Fruit fly (Drosophila melanogaster) whole organism, embryonic: ENCODE measurements around the gene GlnRS.

Experiments
- B-H2 ChIP-seq: fragments of 200-800 bp; sonication (Bioruptor generic); optimal IDR thresholded peaks from 2 replicates; lab custom pipeline; 2018; ENCODE audit warnings: missing biosample characterization, mild to moderate bottlenecking, missing genetic modification characterization
- Bdp1 ChIP-seq: fragments of 200-800 bp; sonication (Bioruptor generic); optimal IDR thresholded peaks from 3 replicates; lab custom pipeline; 2016; ENCODE audit warnings: missing biosample characterization, missing genetic modification characterization
- CG10209 ChIP-seq: fragments of 200-800 bp; sonication (Bioruptor generic); optimal IDR thresholded peaks from 3 replicates; lab custom pipeline; 2017; ENCODE audit warnings: missing biosample characterization, mild to moderate bottlenecking, missing genetic modification characterization, missing genetic modification reagents
- CG10366 ChIP-seq: fragments of 200-800 bp; sonication (Bioruptor generic); IDR thresholded peaks from 2 replicates; pipeline ENCODE4 v1.3.6; 2022; ENCODE audit warnings: missing biosample characterization, missing genetic modification characterization
- CG11085 ChIP-seq: fragments of 200-800 bp; sonication (Bioruptor generic); IDR thresholded peaks from 2 replicates; pipeline ENCODE4 v1.3.6; 2022; ENCODE audit warnings: missing biosample characterization, missing genetic modification characterization
- CG11247 ChIP-seq: fragments of 200-800 bp; sonication (Bioruptor generic); IDR thresholded peaks from 2 replicates; pipeline ENCODE4 v1.3.6; 2022; ENCODE audit warnings: missing biosample characterization, missing genetic modification characterization
- CG12659 ChIP-seq: fragments of 200-800 bp; sonication (Bioruptor generic); optimal IDR thresholded peaks from 3 replicates; lab custom pipeline; 2017; ENCODE audit warnings: mild to moderate bottlenecking, missing biosample characterization, missing genetic modification reagents, missing genetic modification characterization
- CG13894 ChIP-seq: fragments of 200-800 bp; sonication (Bioruptor generic); optimal IDR thresholded peaks from 3 replicates; lab custom pipeline; 2018; ENCODE audit warnings: missing biosample characterization, mild to moderate bottlenecking, missing genetic modification characterization, moderate library complexity
- CG1602 ChIP-seq: fragments of 200-800 bp; sonication (Bioruptor generic); optimal IDR thresholded peaks from 3 replicates; lab custom pipeline; 2016; ENCODE audit warnings: missing biosample characterization, missing genetic modification characterization
- CG16815 ChIP-seq: fragments of 200-800 bp; sonication (Bioruptor generic); optimal IDR thresholded peaks from 3 replicates; lab custom pipeline; 2017; ENCODE audit warnings: missing biosample characterization, mild to moderate bottlenecking, missing genetic modification characterization
- CG2712 ChIP-seq: fragments of 200-800 bp; optimal IDR thresholded peaks from 3 replicates; lab custom pipeline; 2019; ENCODE audit warnings: missing biosample characterization, mild to moderate bottlenecking, missing genetic modification characterization, moderate library complexity
- CG31441 ChIP-seq: fragments of 200-800 bp; sonication (Bioruptor generic); IDR thresholded peaks from 2 replicates; pipeline ENCODE4 v1.3.6; 2022; ENCODE audit warnings: missing biosample characterization, missing genetic modification characterization
- CG3995 ChIP-seq: fragments of 200-800 bp; sonication (Bioruptor generic); optimal IDR thresholded peaks from 3 replicates; lab custom pipeline; 2016; ENCODE audit warnings: missing biosample characterization, missing genetic modification characterization
- CG7786 ChIP-seq: fragments of 200-800 bp; sonication (Bioruptor generic); optimal IDR thresholded peaks from 2 replicates; lab custom pipeline; 2016; ENCODE audit warnings: missing biosample characterization, missing genetic modification characterization
- CG7839 ChIP-seq: fragments of 200-800 bp; sonication (Bioruptor generic); optimal IDR thresholded peaks from 3 replicates; lab custom pipeline; 2018; ENCODE audit warnings: missing biosample characterization, mild to moderate bottlenecking, missing genetic modification characterization, moderate library complexity
- CG8359 ChIP-seq: fragments of 200-800 bp; sonication (Bioruptor generic); optimal IDR thresholded peaks from 2 replicates; lab custom pipeline; 2017; ENCODE audit warnings: missing biosample characterization, mild to moderate bottlenecking, missing genetic modification characterization, borderline replicate concordance
- CG8388 ChIP-seq: fragments of 200-800 bp; sonication (Bioruptor generic); optimal IDR thresholded peaks from 2 replicates; lab custom pipeline; 2019; ENCODE audit warnings: missing biosample characterization, mild to moderate bottlenecking, missing genetic modification characterization, moderate library complexity
- CG9876 ChIP-seq: fragments of 200-800 bp; sonication (Bioruptor generic); optimal IDR thresholded peaks from 2 replicates; lab custom pipeline; 2016; ENCODE audit warnings: missing biosample characterization, missing genetic modification characterization
- D19B ChIP-seq: fragments of 200-800 bp; sonication (Bioruptor generic); optimal IDR thresholded peaks from 2 replicates; lab custom pipeline; 2017; ENCODE audit warnings: missing biosample characterization, mild to moderate bottlenecking, missing genetic modification characterization
- E2f1 ChIP-seq: fragments of 200-800 bp; sonication (Bioruptor generic); IDR thresholded peaks from 2 replicates; pipeline ENCODE4 v1.3.6; 2022; ENCODE audit warnings: missing biosample characterization, missing genetic modification characterization
- HLHmδ ChIP-seq: fragments of 200-800 bp; sonication (Bioruptor generic); optimal IDR thresholded peaks from 2 replicates; lab custom pipeline; 2018; ENCODE audit warnings: missing biosample characterization, mild to moderate bottlenecking, missing genetic modification characterization, moderate library complexity
- HmgZ ChIP-seq: fragments of 200-800 bp; sonication (Bioruptor generic); optimal IDR thresholded peaks from 2 replicates; lab custom pipeline; 2018; ENCODE audit warnings: missing biosample characterization, mild to moderate bottlenecking, missing genetic modification characterization
- NC2β ChIP-seq: fragments of 200-800 bp; sonication (Bioruptor generic); optimal IDR thresholded peaks from 2 replicates; lab custom pipeline; 2016; ENCODE audit warnings: missing biosample characterization, missing genetic modification characterization
- Nf-YA ChIP-seq: fragments of 200-800 bp; sonication (Bioruptor generic); IDR thresholded peaks from 2 replicates; pipeline ENCODE4 v1.3.6; 2022; ENCODE audit warnings: missing biosample characterization, missing genetic modification characterization
- Oaz ChIP-seq: fragments of 200-800 bp; sonication (Bioruptor generic); IDR thresholded peaks from 2 replicates; pipeline ENCODE4 v1.3.6; 2022; ENCODE audit warnings: missing biosample characterization, missing genetic modification characterization
- Scr ChIP-seq: fragments of 200-800 bp; sonication (Bioruptor generic); IDR thresholded peaks from 2 replicates; pipeline ENCODE4 v1.3.6; 2022; ENCODE audit warnings: missing biosample characterization, missing genetic modification characterization; ENCODE audit not compliant: partially characterized antibody
- Sry-δ ChIP-seq: fragments of 200-800 bp; sonication (Bioruptor generic); optimal IDR thresholded peaks from 2 replicates; lab custom pipeline; 2016; ENCODE audit warnings: missing biosample characterization, missing genetic modification characterization
- Usf ChIP-seq: fragments of 200-800 bp; sonication (Bioruptor generic); optimal IDR thresholded peaks from 2 replicates; lab custom pipeline; 2017; ENCODE audit warnings: missing genotype, missing biosample characterization, missing genetic modification characterization
- YL-1 ChIP-seq: fragments of 200-800 bp; sonication (Bioruptor generic); optimal IDR thresholded peaks from 3 replicates; lab custom pipeline; 2017; ENCODE audit warnings: missing biosample characterization, mild to moderate bottlenecking, missing genetic modification characterization
- abd-A ChIP-seq: fragments of 200-800 bp; sonication (Bioruptor generic); optimal IDR thresholded peaks from 3 replicates; lab custom pipeline; 2019; ENCODE audit warnings: missing biosample characterization, mild to moderate bottlenecking, missing genetic modification characterization, moderate library complexity
- amos ChIP-seq: fragments of 200-800 bp; sonication (Bioruptor generic); IDR thresholded peaks from 2 replicates; pipeline ENCODE4 v1.3.6; 2022; ENCODE audit warnings: missing biosample characterization, missing genetic modification characterization; ENCODE audit not compliant: partially characterized antibody
- cas ChIP-seq: fragments of 200-800 bp; sonication (Bioruptor generic); IDR thresholded peaks from 2 replicates; pipeline ENCODE4 v1.3.6; 2022; ENCODE audit warnings: missing biosample characterization, missing genetic modification characterization
- cwo ChIP-seq: fragments of 200-800 bp; sonication (Bioruptor generic); optimal IDR thresholded peaks from 3 replicates; lab custom pipeline; 2017; ENCODE audit warnings: missing biosample characterization, missing genetic modification characterization, mild to moderate bottlenecking, moderate library complexity, missing genetic modification reagents
- da ChIP-seq: fragments of 200-800 bp; sonication (Bioruptor generic); optimal IDR thresholded peaks from 2 replicates; lab custom pipeline; 2016; ENCODE audit warnings: missing biosample characterization, missing genetic modification characterization
- dan ChIP-seq: fragments of 200-800 bp; sonication (Bioruptor generic); IDR thresholded peaks from 2 replicates; pipeline ENCODE4 v1.3.6; 2022; ENCODE audit warnings: missing biosample characterization, missing genetic modification characterization
- emc ChIP-seq: fragments of 200-800 bp; sonication (Bioruptor generic); optimal IDR thresholded peaks from 2 replicates; lab custom pipeline; 2016; ENCODE audit warnings: missing biosample characterization, missing genetic modification characterization
- exex ChIP-seq: fragments of 200-800 bp; sonication (Bioruptor generic); optimal IDR thresholded peaks from 4 replicates; lab custom pipeline; 2018; ENCODE audit warnings: missing biosample characterization, mild to moderate bottlenecking, missing genetic modification characterization, moderate library complexity
- h ChIP-seq: fragments of >200 bp; optimal IDR thresholded peaks from 2 replicates; lab custom pipeline; 2017
- hth ChIP-seq: fragments of >200 bp; optimal IDR thresholded peaks from 2 replicates; lab custom pipeline; 2017; ENCODE audit warnings: inconsistent platforms
- kah ChIP-seq: fragments of 200-800 bp; sonication (Bioruptor generic); optimal IDR thresholded peaks from 2 replicates; lab custom pipeline; 2018; ENCODE audit warnings: missing biosample characterization, mild to moderate bottlenecking, missing genetic modification characterization
- nau ChIP-seq: fragments of 200-800 bp; sonication (Bioruptor generic); optimal IDR thresholded peaks from 3 replicates; lab custom pipeline; 2017; ENCODE audit warnings: missing biosample characterization, mild to moderate bottlenecking, missing genetic modification characterization, missing genetic modification reagents
- org-1 ChIP-seq: fragments of 200-800 bp; sonication (Bioruptor generic); optimal IDR thresholded peaks from 2 replicates; lab custom pipeline; 2017; ENCODE audit warnings: missing biosample characterization, missing genetic modification characterization
- pb ChIP-seq: fragments of 200-800 bp; sonication (Bioruptor generic); optimal IDR thresholded peaks from 3 replicates; lab custom pipeline; 2016; ENCODE audit warnings: missing biosample characterization, missing genetic modification characterization
- peb ChIP-seq: fragments of 200-800 bp; sonication (Bioruptor generic); IDR thresholded peaks from 2 replicates; pipeline ENCODE4 v1.3.6; 2022; ENCODE audit warnings: missing biosample characterization, missing genetic modification characterization
- pfk ChIP-seq: fragments of 200-800 bp; sonication (Bioruptor generic); optimal IDR thresholded peaks from 2 replicates; lab custom pipeline; 2018; ENCODE audit warnings: missing biosample characterization, mild to moderate bottlenecking, missing genetic modification characterization, moderate library complexity
- pita ChIP-seq: fragments of 200-800 bp; sonication (Bioruptor generic); optimal IDR thresholded peaks from 2 replicates; lab custom pipeline; 2017; ENCODE audit warnings: missing biosample characterization, mild to moderate bottlenecking, missing genetic modification characterization
- psq ChIP-seq: fragments of 200-800 bp; sonication (Bioruptor generic); optimal IDR thresholded peaks from 2 replicates; lab custom pipeline; 2017; ENCODE audit warnings: missing biosample characterization, missing genetic modification characterization
- sd ChIP-seq: fragments of 200-800 bp; sonication (Bioruptor generic); optimal IDR thresholded peaks from 3 replicates; lab custom pipeline; 2018; ENCODE audit warnings: missing biosample characterization, mild to moderate bottlenecking, missing genetic modification characterization, moderate library complexity
- slbo ChIP-seq: fragments of 200-800 bp; sonication (Bioruptor generic); IDR thresholded peaks from 2 replicates; pipeline ENCODE4 v1.3.6; 2022; ENCODE audit warnings: missing biosample characterization, missing genetic modification characterization
- sqz ChIP-seq: fragments of 200-800 bp; sonication (Bioruptor generic); optimal IDR thresholded peaks from 3 replicates; lab custom pipeline; 2018; ENCODE audit warnings: missing biosample characterization, mild to moderate bottlenecking, missing genetic modification characterization
- zen2 ChIP-seq: fragments of 200-800 bp; sonication (Bioruptor generic); IDR thresholded peaks from 3 replicates; pipeline ENCODE4 v1.3.6; 2022; ENCODE audit warnings: missing biosample characterization, missing genetic modification characterization; ENCODE audit not compliant: partially characterized antibody

Gene GlnRS

dm6 chr3R:25247379-25247869 lies 18.1 kb downstream of the GlnRS start, which contains the start of the genes RpS27 and Nup37 (continued):
- TF ChIP-seq amos (GFP tag; lab: Robert Waterston, UW) (peak; percentile 41; the same call in 1 of the 2 replicates), pita (GFP tag; lab: Kevin White, UChicago) (no peak), cas (peak; percentile 91), D19B (peak; percentile 94), nau (peak; percentile 98), YL-1 (GFP tag; lab: Kevin White, UChicago) (peak; percentile 100), CG16815 (GFP tag; lab: Kevin White, UChicago) (peak; percentile 95), Scr (GFP tag; lab: Robert Waterston, UW) (peak; percentile 41; the same call in 1 of the 2 replicates), CG11085 (GFP tag; lab: Robert Waterston, UW) (peak; percentile 99), CG12659 (peak; percentile 99), Sry-δ (GFP tag; lab: Kevin White, UChicago) (peak; percentile 83), CG9876 (GFP tag; lab: Kevin White, UChicago) (peak; percentile 99), HmgZ (tag; lab: Kevin White, UChicago) (peak; percentile 99), CG2712 (tag; lab: Kevin White, UChicago) (peak; percentile 94), org-1 (peak; percentile 97), CG3995 (GFP tag; lab: Kevin White, UChicago) (peak; percentile 89), NC2β (GFP tag; lab: Kevin White, UChicago) (peak; percentile 100), CG13894 (tag; lab: Kevin White, UChicago) (peak; percentile 96), emc (GFP tag; lab: Kevin White, UChicago) (peak; percentile 99), Usf (peak; percentile 97), CG31441 (GFP tag; lab: Robert Waterston, UW) (peak; percentile 98), CG10366 (GFP tag; lab: Robert Waterston, UW) (peak; percentile 96), CG7786 (GFP tag; lab: Kevin White, UChicago) (peak; percentile 98), CG8359 (peak; percentile 94), CG10209 (GFP tag; lab: Kevin White, UChicago) (peak; percentile 99), sd (tag; lab: Kevin White, UChicago) (peak; percentile 83), HLHmδ (GFP tag; lab: Kevin White, UChicago) (peak; percentile 100), CG11247 (GFP tag; lab: Robert Waterston, UW) (peak; percentile 99), h (lab: Kevin White, UChicago) (no peak), pfk (peak; percentile 90), Nf-YA (GFP tag; lab: Robert Waterston, UW) (peak; percentile 93), E2f1 (GFP tag; lab: Robert Waterston, UW) (peak; percentile 94), psq (GFP tag; lab: Kevin White, UChicago) (peak; percentile 94), zen2 (no peak), CG8388 (GFP tag; lab: Kevin White, UChicago) (peak; percentile 89), Oaz (GFP tag; lab: Robert Waterston, UW) (peak; percentile 92), CG1602 (GFP tag; lab: Kevin White, UChicago) (peak; percentile 95), B-H2 (GFP tag; lab: Kevin White, UChicago) (peak; percentile 100), sqz (GFP tag; lab: Kevin White, UChicago) (peak; percentile 98), Bdp1 (GFP tag; lab: Kevin White, UChicago) (peak; percentile 94), abd-A (tag; lab: Kevin White, UChicago) (no peak), CG7839 (peak; percentile 96), exex (tag; lab: Kevin White, UChicago) (peak; percentile 88), dan (GFP tag; lab: Robert Waterston, UW) (no peak; the same call in 1 of the 2 replicates), pb (GFP tag; lab: Kevin White, UChicago) (peak; percentile 99), hth (lab: Kevin White, UChicago) (no peak), kah (GFP tag; lab: Kevin White, UChicago) (peak; percentile 94), peb (GFP tag; lab: Robert Waterston, UW) (peak; percentile 89), da (peak; percentile 99), cwo (GFP tag; lab: Kevin White, UChicago) (peak; percentile 91), slbo (GFP tag; lab: Robert Waterston, UW) (peak; percentile 98)
